Worm (Caenorhabditis elegans) whole organism, midembryonic: Measurements from ENCODE around the gene T28A11.16.

Experiments used
- T22C8.4 ChIP-seq: fragments of 200-800 bp; sonication (Bioruptor generic); IDR thresholded peaks from 2 replicates; pipeline ENCODE4 v1.3.6; 2022; ENCODE audit warnings: missing genetic modification characterization, missing compliant biosample characterization
- cog-1 ChIP-seq: sonication (generic microtip); optimal IDR thresholded peaks from 2 replicates; lab custom pipeline; 2016; ENCODE audit warnings: missing genetic modification characterization, missing compliant biosample characterization
- flt-1 ChIP-seq: fragments of 200-800 bp; sonication (Bioruptor generic); IDR thresholded peaks from 2 replicates; pipeline ENCODE4 v1.3.6; 2022; ENCODE audit warnings: missing genetic modification characterization, missing compliant biosample characterization
- klf-2 ChIP-seq: fragments of 200-800 bp; sonication (Bioruptor generic); conservative IDR thresholded peaks from 2 replicates; pipeline ENCODE4 v1.3.6; 2022; ENCODE audit warnings: missing genetic modification reagents, missing genetic modification characterization, missing compliant biosample characterization
- med-1 ChIP-seq: sonication (generic microtip); optimal IDR thresholded peaks from 2 replicates; lab custom pipeline; 2017; ENCODE audit warnings: missing genetic modification characterization, mild to moderate bottlenecking, missing compliant biosample characterization, antibody characterized with exemption, missing genetic modification reagents; ENCODE audit not compliant: insufficient read depth
- ref-1 ChIP-seq: fragments of 200-800 bp; sonication (Bioruptor generic); conservative IDR thresholded peaks from 2 replicates; pipeline ENCODE4 v1.3.6; 2022; ENCODE audit warnings: missing genetic modification reagents, missing genetic modification characterization, missing compliant biosample characterization
- tab-1 ChIP-seq: fragments of 200-800 bp; sonication (Bioruptor generic); IDR thresholded peaks from 2 replicates; pipeline ENCODE4 v1.3.6; 2022; ENCODE audit warnings: missing genetic modification characterization, missing compliant biosample characterization
- ztf-23 ChIP-seq: fragments of 200-800 bp; sonication (Bioruptor generic); IDR thresholded peaks from 2 replicates; pipeline ENCODE4 v1.3.6; 2022; ENCODE audit warnings: missing genetic modification reagents, missing genetic modification characterization, missing compliant biosample characterization
- ztf-29 ChIP-seq: fragments of 200-800 bp; sonication (Bioruptor generic); IDR thresholded peaks from 2 replicates; pipeline ENCODE4 v1.3.6; 2022; ENCODE audit warnings: missing genetic modification reagents, missing genetic modification characterization, missing compliant biosample characterization

The T28A11.16 gene

DNA sequence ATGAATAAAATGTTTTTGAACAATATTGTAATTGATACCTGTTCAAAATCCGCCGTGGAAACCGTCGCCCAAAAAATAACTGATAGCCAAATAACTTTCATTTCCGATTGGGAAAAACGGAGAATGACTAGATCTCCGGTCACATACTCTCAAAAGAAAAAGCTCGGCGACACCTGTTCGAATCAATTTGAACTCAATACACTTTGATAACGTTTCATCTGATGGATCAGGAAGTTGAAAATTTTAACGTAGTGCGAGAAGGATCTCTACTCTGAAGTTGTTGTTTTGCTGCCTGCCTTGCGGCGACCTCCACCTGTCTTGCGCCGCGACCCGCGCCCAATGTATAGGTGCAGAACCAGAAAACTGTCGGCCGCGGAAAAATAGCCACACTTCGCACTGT, 14.1 kb upstream of the T28A11.16 start, which contains the start of gene T28A11.20:
Gene T28A11.20, minus strand, starts transcription at position 101 of the 400 bp plus-strand sequence.
- no peak for TF ChIP-seq med-1
- TF ChIP-seq tab-1, result no peak
- TF ChIP-seq klf-2, result no peak
- TF ChIP-seq cog-1 (tag; lab: Kevin White, UChicago), result no peak
- TF ChIP-seq ztf-29 (GFP tag; lab: Robert Waterston, UW), result no peak
- TF ChIP-seq T22C8.4 (GFP tag; lab: Robert Waterston, UW), result no peak
- no peak for TF ChIP-seq ref-1 (GFP tag; lab: Robert Waterston, UW)
- no peak for TF ChIP-seq ztf-23 (GFP tag; lab: Robert Waterston, UW)
- TF ChIP-seq flt-1, result no peak

DNA sequence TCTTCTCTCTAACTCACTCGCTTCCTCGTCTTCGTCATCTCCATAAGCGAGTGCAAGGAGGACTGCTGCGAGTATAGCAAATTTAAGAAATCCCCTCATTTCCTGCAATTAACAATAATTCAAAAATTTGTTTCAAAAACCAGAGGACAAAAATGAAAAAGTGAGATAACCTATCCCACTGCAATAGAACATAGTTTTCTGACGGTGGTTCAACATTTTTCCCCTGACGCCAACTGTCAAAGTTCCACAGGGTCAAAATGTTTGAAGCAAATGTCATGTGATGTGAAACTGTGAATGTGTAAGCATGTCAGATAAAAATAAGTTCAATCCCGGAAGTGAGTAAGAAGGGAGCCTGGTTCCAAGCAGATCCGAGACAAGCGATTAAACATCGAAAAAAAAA, 10.4 kb upstream of the T28A11.16 start, which contains the start of gene T28A11.19:
Gene T28A11.19, minus strand, starts transcription at position 108 of the 400 bp plus-strand sequence.
- TF ChIP-seq ztf-23 (GFP tag; lab: Robert Waterston, UW), result no peak
- TF ChIP-seq cog-1 (tag; lab: Kevin White, UChicago), result no peak
- TF ChIP-seq med-1, result no peak
- TF ChIP-seq ztf-29 (GFP tag; lab: Robert Waterston, UW), result no peak
- TF ChIP-seq ref-1 (GFP tag; lab: Robert Waterston, UW), result no peak
- no peak for TF ChIP-seq T22C8.4 (GFP tag; lab: Robert Waterston, UW)
- TF ChIP-seq flt-1, result no peak
- no peak for TF ChIP-seq tab-1
- no peak for TF ChIP-seq klf-2

DNA sequence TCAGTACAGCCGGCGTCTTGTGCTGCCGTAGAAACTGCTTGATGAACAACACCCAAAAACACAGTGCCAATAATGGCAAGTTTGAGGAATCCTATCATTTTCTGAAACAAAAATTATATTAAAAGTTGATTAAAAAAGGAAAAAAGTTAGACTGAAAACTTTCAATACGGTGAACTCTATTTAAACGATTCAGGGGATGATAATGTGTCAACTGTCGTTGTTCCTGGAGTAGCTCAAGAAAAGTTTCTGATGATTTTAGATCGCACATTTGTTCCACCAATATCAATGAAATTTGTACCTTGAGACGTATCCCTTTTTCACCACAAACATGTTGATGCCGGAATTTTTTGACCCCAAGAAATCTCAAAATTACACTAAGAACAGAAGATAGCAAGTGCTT, 8.9 kb upstream of the T28A11.16 start, which contains the start of gene T28A11.18:
Gene T28A11.18, minus strand, starts transcription at position 101 of the 400 bp plus-strand sequence.
- TF ChIP-seq ztf-29 (GFP tag; lab: Robert Waterston, UW) (no peak), T22C8.4 (GFP tag; lab: Robert Waterston, UW) (no peak), cog-1 (tag; lab: Kevin White, UChicago) (no peak)

DNA sequence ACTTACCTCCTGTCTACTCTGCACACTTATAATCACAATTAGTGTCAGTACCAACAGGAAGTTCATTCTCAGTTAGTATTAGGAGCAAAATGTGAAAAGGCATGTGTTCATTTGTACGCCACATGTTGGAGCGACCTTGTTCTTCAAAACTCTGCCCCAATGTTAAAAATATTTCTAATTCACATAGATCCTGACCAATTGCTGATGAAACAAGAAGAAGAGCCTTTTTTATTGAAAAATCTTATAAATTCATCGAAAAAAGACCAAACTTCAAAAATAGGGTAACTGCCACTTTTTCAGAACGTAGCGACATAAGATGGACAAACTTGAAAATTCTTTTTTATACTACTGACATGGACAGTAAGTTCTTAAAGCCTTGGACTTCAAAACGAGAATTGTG, 7.2 kb upstream of the T28A11.16 start, which contains the start of gene T28A11.17:
Gene T28A11.17, minus strand, starts transcription at position 101 of the 400 bp plus-strand sequence.
- no peak for TF ChIP-seq ztf-29 (GFP tag; lab: Robert Waterston, UW)
- TF ChIP-seq klf-2, result no peak
- TF ChIP-seq T22C8.4 (GFP tag; lab: Robert Waterston, UW), result no peak
- no peak for TF ChIP-seq ref-1 (GFP tag; lab: Robert Waterston, UW)
- no peak for TF ChIP-seq tab-1
- no peak for TF ChIP-seq flt-1
- no peak for TF ChIP-seq ztf-23 (GFP tag; lab: Robert Waterston, UW)
- TF ChIP-seq med-1, result no peak
- no peak for TF ChIP-seq cog-1 (tag; lab: Kevin White, UChicago)

DNA sequence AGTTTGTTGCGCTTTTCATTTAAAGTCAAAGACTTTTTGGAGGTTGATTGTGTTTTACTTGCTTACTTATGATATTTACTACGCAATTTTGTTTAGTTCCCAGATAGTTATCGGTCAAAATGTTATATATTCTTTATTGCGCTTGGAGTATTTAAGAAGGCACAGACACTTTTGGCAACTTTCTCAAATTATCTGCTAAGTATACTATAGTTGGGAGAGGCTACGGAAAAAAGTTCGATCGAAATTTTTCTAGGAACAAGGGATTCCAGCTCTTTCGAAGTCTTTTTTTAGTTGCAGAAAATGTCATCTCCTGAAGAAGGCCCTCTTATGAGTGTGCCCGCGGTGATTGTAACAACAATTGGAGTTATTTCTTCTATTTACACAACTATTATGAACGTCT, 1.1 kb upstream of the T28A11.16 start, which contains the start of gene srbc-5:
Gene srbc-5, plus strand, starts transcription at position 301 of the 400 bp plus-strand sequence.
- TF ChIP-seq T22C8.4 (GFP tag; lab: Robert Waterston, UW) (no peak), med-1 (no peak), tab-1 (no peak), flt-1 (no peak), cog-1 (tag; lab: Kevin White, UChicago) (no peak), klf-2 (no peak), ref-1 (GFP tag; lab: Robert Waterston, UW) (no peak), ztf-29 (GFP tag; lab: Robert Waterston, UW) (no peak)

DNA sequence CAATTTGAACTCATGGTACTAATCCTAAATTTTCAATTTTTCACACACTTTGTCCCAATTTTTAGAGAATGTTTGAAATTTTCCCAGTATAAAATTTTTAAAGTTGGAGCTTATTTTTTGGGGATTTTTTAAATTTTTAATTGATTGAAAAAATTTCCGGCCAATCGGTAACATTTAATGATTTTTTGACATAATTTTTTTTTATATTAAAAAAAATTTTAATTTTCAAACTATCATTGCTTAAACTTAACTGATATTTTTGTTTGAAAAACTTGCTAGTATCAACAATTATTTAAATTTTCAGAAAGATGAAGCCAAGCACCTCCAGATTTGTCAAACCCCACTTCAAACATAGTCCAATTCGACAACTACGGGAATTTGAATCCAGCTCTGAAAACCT, 1.7 kb downstream of the T28A11.16 start, which contains the start of gene T28A11.22:
Gene T28A11.22, plus strand, starts transcription at position 301 of the 400 bp plus-strand sequence.
- TF ChIP-seq ztf-23 (GFP tag; lab: Robert Waterston, UW) (no peak), ztf-29 (GFP tag; lab: Robert Waterston, UW) (no peak), klf-2 (no peak), flt-1 (no peak), cog-1 (tag; lab: Kevin White, UChicago) (no peak), tab-1 (no peak), med-1 (no peak), T22C8.4 (GFP tag; lab: Robert Waterston, UW) (no peak), ref-1 (GFP tag; lab: Robert Waterston, UW) (no peak)

DNA sequence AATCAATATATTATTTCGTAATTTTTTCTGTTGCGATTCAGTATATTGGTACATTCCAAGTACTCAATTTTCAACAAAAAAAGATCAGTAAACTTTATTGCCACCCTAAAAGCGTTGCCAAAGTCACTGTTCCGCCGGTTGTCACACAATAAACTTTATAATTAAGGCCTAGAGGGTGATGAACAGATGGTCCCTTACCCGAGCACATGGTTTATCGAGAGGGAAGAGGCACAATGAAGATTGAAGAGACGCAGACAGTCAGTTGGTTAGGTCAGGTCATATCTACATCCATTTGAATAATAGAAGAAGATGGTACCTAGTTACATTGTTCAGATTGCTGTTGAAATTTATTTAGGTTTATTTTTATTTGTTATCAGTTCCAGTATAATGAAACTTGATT, 2.2 kb downstream of the T28A11.16 start:
- TF ChIP-seq flt-1 (no peak), ztf-29 (GFP tag; lab: Robert Waterston, UW) (no peak), ref-1 (GFP tag; lab: Robert Waterston, UW) (no peak), klf-2 (no peak), cog-1 (tag; lab: Kevin White, UChicago) (no peak), med-1 (no peak), T22C8.4 (GFP tag; lab: Robert Waterston, UW) (no peak)

DNA sequence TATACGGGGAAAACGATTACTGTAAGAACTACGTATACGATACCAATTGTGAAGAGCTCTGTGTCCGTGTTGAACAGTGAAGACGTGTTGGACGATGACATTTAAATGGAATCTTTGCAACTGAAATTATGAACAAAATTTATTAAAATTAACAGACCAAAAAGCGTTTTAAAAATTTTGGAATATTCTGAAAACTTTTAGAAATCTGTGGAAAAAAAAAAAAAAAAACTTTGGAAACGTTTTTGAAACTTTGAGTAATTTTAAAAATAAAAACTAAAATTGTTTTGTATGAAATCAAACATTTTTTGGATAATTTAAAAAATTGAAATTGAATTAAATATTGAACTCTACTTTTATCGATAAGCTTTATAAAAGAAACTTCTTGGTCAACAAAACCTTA, 3.0 kb downstream of the T28A11.16 start, which contains the start of gene srt-63:
Gene srt-63, minus strand, starts transcription at position 101 of the 400 bp plus-strand sequence.
- TF ChIP-seq med-1 (no peak), ref-1 (GFP tag; lab: Robert Waterston, UW) (no peak), klf-2 (no peak), flt-1 (no peak), ztf-29 (GFP tag; lab: Robert Waterston, UW) (no peak), T22C8.4 (GFP tag; lab: Robert Waterston, UW) (no peak), tab-1 (no peak), cog-1 (tag; lab: Kevin White, UChicago) (no peak), ztf-23 (GFP tag; lab: Robert Waterston, UW) (no peak)

DNA sequence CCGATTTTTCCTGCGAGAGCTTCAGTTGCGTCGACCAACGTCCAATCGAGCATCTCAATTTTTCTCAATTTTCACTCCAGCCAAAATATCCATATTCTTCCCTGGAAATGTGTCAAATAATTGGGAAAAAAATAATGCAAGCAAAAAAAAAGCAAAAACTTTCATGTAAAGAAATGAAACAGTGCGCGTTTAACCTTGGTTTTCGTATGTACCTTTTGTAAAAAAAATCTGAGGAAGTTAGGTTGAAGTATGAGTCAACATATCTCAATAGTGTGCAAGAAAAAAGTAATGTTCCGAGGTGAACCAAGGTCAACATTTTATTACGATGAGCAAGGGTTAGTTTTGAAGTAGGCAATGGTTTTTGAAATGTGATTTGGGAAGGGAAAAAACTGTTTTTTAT, 8.9 kb downstream of the T28A11.16 start, which contains the start of gene T28A11.13:
Gene T28A11.13, minus strand, starts transcription at position 101 of the 400 bp plus-strand sequence.
- TF ChIP-seq cog-1 (tag; lab: Kevin White, UChicago) (no peak), ztf-23 (GFP tag; lab: Robert Waterston, UW) (no peak), med-1 (no peak), tab-1 (no peak), flt-1 (no peak), klf-2 (no peak), T22C8.4 (GFP tag; lab: Robert Waterston, UW) (no peak), ztf-29 (GFP tag; lab: Robert Waterston, UW) (no peak), ref-1 (GFP tag; lab: Robert Waterston, UW) (no peak)

DNA sequence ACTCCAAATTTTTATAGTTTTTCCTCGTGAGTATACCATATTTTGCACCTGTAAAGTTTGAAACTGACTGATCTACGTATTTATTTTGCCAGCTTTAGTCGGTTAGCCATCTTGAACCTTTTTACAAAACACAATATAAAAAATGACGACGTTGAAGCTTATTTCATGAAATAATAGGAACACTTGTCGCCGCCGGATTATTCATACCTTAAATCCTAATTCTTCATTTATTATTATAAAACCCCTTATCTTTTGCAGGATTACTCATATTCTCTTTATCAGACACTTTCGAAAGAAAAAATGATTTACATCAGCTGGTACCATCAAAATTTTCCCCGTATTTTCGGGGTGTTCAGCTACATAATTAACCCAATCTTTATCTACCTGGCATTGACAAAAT, 11.5 kb downstream of the T28A11.16 start, which contains the start of gene srj-8:
Gene srj-8, plus strand, starts transcription at position 301 of the 400 bp plus-strand sequence.
- TF ChIP-seq ztf-29 (GFP tag; lab: Robert Waterston, UW), result no peak
- no peak for TF ChIP-seq flt-1
- TF ChIP-seq ztf-23 (GFP tag; lab: Robert Waterston, UW), result no peak
- no peak for TF ChIP-seq tab-1
- TF ChIP-seq klf-2, result no peak
- no peak for TF ChIP-seq med-1
- TF ChIP-seq T22C8.4 (GFP tag; lab: Robert Waterston, UW), result no peak
- no peak for TF ChIP-seq cog-1 (tag; lab: Kevin White, UChicago)
- no peak for TF ChIP-seq ref-1 (GFP tag; lab: Robert Waterston, UW)
